Fruit fly (Drosophila melanogaster) whole organism, pupa: ENCODE results near the gene fh.

Source experiments
- CG12605 ChIP-seq: fragments of 200-800 bp; sonication (Bioruptor generic); IDR thresholded peaks from 2 replicates; pipeline ENCODE4 v1.3.6; 2022; ENCODE audit warnings: missing biosample characterization, missing genetic modification characterization
- CG8301 ChIP-seq: fragments of 200-800 bp; sonication (Bioruptor generic); optimal IDR thresholded peaks from 2 replicates; lab custom pipeline; 2018; ENCODE audit warnings: missing biosample characterization, mild to moderate bottlenecking, missing genetic modification characterization

- TF ChIP-seq CG12605 (GFP tag; lab: Robert Waterston, UW) (no peak), CG8301 (tag; lab: Kevin White, UChicago) (peak; percentile 14)
These were observed 47.5 kb upstream of the fh start, which contains the start of gene CG12118 for dm6 chrX:9196362-9196761.
